Fruit fly (Drosophila melanogaster): ENCODE results near the gene Spg7.
A peak's percentile ranks its signal among the peaks of the same experiment; 100 is the strongest.

Spg7 gene

DNA sequence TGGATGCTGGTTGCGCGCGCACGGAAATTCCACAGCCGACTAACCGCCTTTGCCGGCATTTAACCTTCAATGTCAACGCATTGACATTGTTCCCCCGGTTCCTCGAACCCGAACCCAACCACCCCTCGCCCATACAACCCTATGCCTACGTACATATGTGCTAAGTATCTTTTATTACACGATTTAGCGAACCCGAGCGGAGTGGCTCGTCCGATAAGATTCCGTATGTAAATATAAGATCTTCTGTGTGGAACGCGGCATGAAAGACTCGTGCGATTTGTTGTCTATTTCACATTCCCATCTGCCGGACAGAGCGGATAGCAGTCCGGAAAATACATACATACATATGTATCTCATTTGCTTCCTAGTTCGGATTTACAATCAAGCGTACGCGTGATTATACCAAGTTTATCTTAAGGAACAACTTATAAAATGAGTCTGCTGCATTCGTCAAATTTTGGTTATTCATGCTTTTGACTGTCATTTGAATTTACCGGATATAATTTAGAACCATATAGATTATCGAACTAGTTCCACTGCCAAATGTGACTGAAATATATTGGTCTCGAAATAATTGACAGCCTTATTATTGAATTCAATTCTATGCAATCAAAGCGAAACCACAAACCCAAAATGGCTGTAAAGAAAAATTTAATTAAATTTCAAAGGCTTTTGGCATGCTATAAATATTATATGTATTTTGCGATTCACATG lies 9.5 kb upstream of the Spg7 start, which contains the start of gene CG2680:
CG2680 (minus strand) TSS at position 51 of the 714 bp plus-strand sequence.
- no peak for TF ChIP-seq CG34367 (tag; optimal IDR thresholded peaks at IDR 0.05)
- peak; percentile 24 for TF ChIP-seq EcR (GFP tag; optimal IDR thresholded peaks at IDR 0.05)
- no peak for TF ChIP-seq CG14655 (GFP tag; optimal IDR thresholded peaks at IDR 0.05)
- no peak for TF ChIP-seq Snoo (tag; optimal IDR thresholded peaks at IDR 0.05)
- TF ChIP-seq CG8301 (tag; optimal IDR thresholded peaks at IDR 0.05): no peak

dm6 chrX:2704134-2704773 lies 6.2 kb upstream of the Spg7 start, which contains the start of gene eIF2Bbeta:
Gene eIF2Bbeta, plus strand, starts transcription at chrX:2704571.
- no peak for TF ChIP-seq Pif1A (GFP tag; optimal IDR thresholded peaks at IDR 0.05)
- no peak for TF ChIP-seq fd96Ca (GFP tag; IDR thresholded peaks at IDR 0.05)
- TF ChIP-seq CG8159 (tag; optimal IDR thresholded peaks at IDR 0.05): no peak
- no peak for TF ChIP-seq CG12605 (GFP tag; IDR thresholded peaks at IDR 0.05)
- no peak for TF ChIP-seq CG14655 (GFP tag; optimal IDR thresholded peaks at IDR 0.05)
- no peak for TF ChIP-seq CG8301 (tag; optimal IDR thresholded peaks at IDR 0.05)
- no peak for TF ChIP-seq Pif1B (GFP tag; optimal IDR thresholded peaks at IDR 0.05)

DNA sequence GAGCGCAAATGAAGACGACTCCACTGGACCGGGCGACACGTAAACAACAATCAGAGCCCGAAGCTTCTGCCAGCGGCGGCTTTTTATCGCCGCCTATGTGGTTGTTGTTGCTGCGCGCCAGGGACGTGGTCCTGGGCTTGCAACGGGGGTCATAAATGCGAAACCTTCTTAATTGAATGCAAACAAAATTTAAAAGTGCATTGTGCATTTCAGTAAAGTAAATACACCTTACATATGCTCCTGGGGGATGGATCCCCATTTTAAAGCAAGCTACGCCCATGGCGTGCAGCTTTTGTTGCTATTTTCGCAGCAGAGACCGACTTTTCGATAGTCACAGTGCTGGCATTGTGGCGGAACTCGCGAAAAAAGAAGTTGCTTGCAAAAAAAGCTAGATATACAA lies 5.7 kb upstream of the Spg7 start, which contains the start of gene Ugalt:
Ugalt (minus strand) TSS at position 160 of the 400 bp plus-strand sequence.
- peak; percentile 83 for TF ChIP-seq EcR (GFP tag; optimal IDR thresholded peaks at IDR 0.05)
- TF ChIP-seq gl (tag; optimal IDR thresholded peaks at IDR 0.05): peak; percentile 100
- peak; percentile 100 for TF ChIP-seq CG12605 (GFP tag; IDR thresholded peaks at IDR 0.05)
- TF ChIP-seq fd96Ca (GFP tag; IDR thresholded peaks at IDR 0.05): peak; percentile 100
- TF ChIP-seq CG17806 (tag; optimal IDR thresholded peaks at IDR 0.05): peak; percentile 100
- TF ChIP-seq CG34367 (tag; optimal IDR thresholded peaks at IDR 0.05): peak; percentile 100
- TF ChIP-seq Ets98B (GFP tag; IDR thresholded peaks at IDR 0.05): peak; percentile 100
- peak; percentile 100 for TF ChIP-seq CG13204 (GFP tag; optimal IDR thresholded peaks at IDR 0.05)
- TF ChIP-seq Pif1A (GFP tag; optimal IDR thresholded peaks at IDR 0.05): peak; percentile 100
- peak; percentile 100 for TF ChIP-seq Snoo (tag; optimal IDR thresholded peaks at IDR 0.05)
- peak; percentile 100 for TF ChIP-seq Pif1B (GFP tag; optimal IDR thresholded peaks at IDR 0.05)
- TF ChIP-seq CG15710 (tag; optimal IDR thresholded peaks at IDR 0.05): peak; percentile 100
- peak; percentile 100 for TF ChIP-seq CG9948 (tag; optimal IDR thresholded peaks at IDR 0.05)
- TF ChIP-seq CG14655 (GFP tag; optimal IDR thresholded peaks at IDR 0.05): peak; percentile 100
- TF ChIP-seq CG8301 (tag; optimal IDR thresholded peaks at IDR 0.05): peak; percentile 100
- peak; percentile 100 for TF ChIP-seq D1 (tag; optimal IDR thresholded peaks at IDR 0.05)
- peak; percentile 100 for TF ChIP-seq rn (GFP tag; IDR thresholded peaks at IDR 0.05)
- TF ChIP-seq CG4496 (GFP tag; IDR thresholded peaks at IDR 0.05): peak; percentile 100
- peak; percentile 100 for TF ChIP-seq CG32121 (GFP tag; IDR thresholded peaks at IDR 0.05)
- peak; percentile 100 for TF ChIP-seq CG8159 (tag; optimal IDR thresholded peaks at IDR 0.05)
- peak; percentile 100 for TF ChIP-seq CG10348 (GFP tag; IDR thresholded peaks at IDR 0.05)

DNA sequence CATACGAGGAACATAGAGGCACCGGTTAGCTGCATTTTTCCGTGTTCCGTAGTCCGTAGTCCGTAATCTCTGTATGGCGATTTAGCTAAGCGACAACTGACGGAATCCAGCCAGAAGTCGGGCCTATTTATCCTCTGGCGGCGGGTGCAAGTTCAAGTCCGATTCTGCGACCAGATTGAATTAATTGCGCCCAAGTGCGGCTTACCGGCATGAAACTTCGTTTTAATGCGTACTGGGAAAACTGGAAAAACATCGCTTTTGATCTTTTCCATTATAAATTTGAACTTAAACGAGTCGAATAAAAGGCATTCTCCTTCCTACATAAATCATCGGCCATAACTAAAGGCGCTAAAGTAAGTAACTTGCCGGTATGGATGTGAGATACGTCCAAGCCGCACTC lies 4.2 kb downstream of the Spg7 start, which contains the start of gene dyw:
dyw (minus strand) TSS at position 101 of the 400 bp plus-strand sequence.
- TF ChIP-seq CG17806 (tag; optimal IDR thresholded peaks at IDR 0.05): no peak
- TF ChIP-seq CG34367 (tag; optimal IDR thresholded peaks at IDR 0.05): no peak
- no peak for TF ChIP-seq D1 (tag; optimal IDR thresholded peaks at IDR 0.05)
- no peak for TF ChIP-seq CG8301 (tag; optimal IDR thresholded peaks at IDR 0.05)
- TF ChIP-seq CG9948 (tag; optimal IDR thresholded peaks at IDR 0.05): no peak
- TF ChIP-seq Pif1B (GFP tag; optimal IDR thresholded peaks at IDR 0.05): no peak
- no peak for TF ChIP-seq CG32121 (GFP tag; IDR thresholded peaks at IDR 0.05)
- no peak for TF ChIP-seq CG12605 (GFP tag; IDR thresholded peaks at IDR 0.05)
- no peak for TF ChIP-seq CG14655 (GFP tag; optimal IDR thresholded peaks at IDR 0.05)

DNA sequence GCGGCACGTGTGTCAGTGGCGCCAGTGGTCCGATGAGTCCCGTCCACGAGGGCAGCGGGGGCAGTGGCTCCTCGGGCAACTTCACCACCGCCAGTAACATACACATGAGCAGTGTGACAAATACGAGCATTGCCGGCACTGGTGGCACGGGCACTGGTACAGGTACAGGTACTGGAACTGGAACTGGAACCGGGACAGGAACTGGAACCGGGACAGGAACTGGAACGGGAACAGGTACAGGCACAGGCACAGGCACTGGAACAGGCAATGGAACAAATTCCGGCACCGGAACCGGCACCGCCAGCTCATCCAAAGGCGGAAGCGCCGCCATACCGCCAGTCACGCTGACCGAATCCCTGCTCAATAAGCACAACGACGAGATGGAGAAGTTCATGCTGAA lies 7.6 kb downstream of the Spg7 start:
- TF ChIP-seq CG34367 (tag; optimal IDR thresholded peaks at IDR 0.05) (no peak), CG8159 (tag; optimal IDR thresholded peaks at IDR 0.05) (no peak), CG17806 (tag; optimal IDR thresholded peaks at IDR 0.05) (no peak), CG13204 (GFP tag; optimal IDR thresholded peaks at IDR 0.05) (no peak)

dm6 chrX:2686930-2687329 lies 11.1 kb downstream of the Spg7 start:
- TF ChIP-seq CG8159 (tag; optimal IDR thresholded peaks at IDR 0.05) (peak; percentile 11), CG13204 (GFP tag; optimal IDR thresholded peaks at IDR 0.05) (no peak)

DNA sequence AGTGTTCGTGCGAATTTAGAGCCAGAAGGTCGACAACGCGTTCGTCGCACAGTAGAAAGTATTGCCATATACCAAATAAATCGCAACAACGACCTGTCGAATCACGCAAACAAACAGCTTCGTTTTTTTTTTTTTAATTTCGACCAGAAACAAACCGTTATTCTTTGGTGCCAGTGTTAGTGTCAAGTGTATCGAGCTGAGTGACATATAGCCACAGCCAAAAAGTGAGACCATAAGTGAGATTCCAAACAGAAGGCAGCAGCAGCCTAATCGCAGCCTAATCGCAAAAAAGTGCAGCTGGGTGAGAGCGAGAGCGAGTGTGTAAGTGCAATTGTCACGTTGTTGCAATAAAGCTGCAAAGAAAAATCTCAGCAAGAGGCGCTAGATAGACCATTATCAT lies 12.4 kb downstream of the Spg7 start, which contains the start of gene per:
per (plus strand) TSS at position 1 of the 400 bp plus-strand sequence.
- TF ChIP-seq CG32121 (GFP tag; IDR thresholded peaks at IDR 0.05): no peak
- TF ChIP-seq Pif1A (GFP tag; optimal IDR thresholded peaks at IDR 0.05): no peak
- no peak for TF ChIP-seq D1 (tag; optimal IDR thresholded peaks at IDR 0.05)
- no peak for TF ChIP-seq fd96Ca (GFP tag; IDR thresholded peaks at IDR 0.05)
- TF ChIP-seq CG12605 (GFP tag; IDR thresholded peaks at IDR 0.05): no peak
